Worm (Caenorhabditis elegans) whole organism, late embryonic: ENCODE measurements around the gene Y47D7A.2.

Source experiments
- C08G9.2 ChIP-seq: sonication (generic microtip); optimal IDR thresholded peaks from 2 replicates; lab custom pipeline; 2016; ENCODE audit warnings: mild to moderate bottlenecking, missing genetic modification characterization, moderate library complexity, missing compliant biosample characterization
- ama-1 ChIP-seq: fragments of 150-350 bp; optimal IDR thresholded peaks from 2 replicates; lab custom pipeline; 2014
- ceh-18 ChIP-seq: sonication (generic microtip); optimal IDR thresholded peaks from 2 replicates; lab custom pipeline; 2016; ENCODE audit warnings: missing genetic modification characterization, missing compliant biosample characterization
- ceh-24 ChIP-seq: sonication (generic microtip); optimal IDR thresholded peaks from 2 replicates; lab custom pipeline; 2016; ENCODE audit warnings: mild to moderate bottlenecking, missing genetic modification characterization, missing compliant biosample characterization
- ets-4 ChIP-seq: sonication (generic microtip); optimal IDR thresholded peaks from 2 replicates; lab custom pipeline; 2016; ENCODE audit warnings: missing genetic modification characterization, missing compliant biosample characterization
- fax-1 ChIP-seq: sonication (generic microtip); optimal IDR thresholded peaks from 2 replicates; lab custom pipeline; 2016; ENCODE audit warnings: missing genotype, missing genetic modification characterization, missing compliant biosample characterization
- fkh-10 ChIP-seq: fragments of 150-350 bp; optimal IDR thresholded peaks from 2 replicates; lab custom pipeline; 2014; ENCODE audit warnings: missing biosample characterization, missing genetic modification reagents, missing genetic modification characterization
- hlh-6 ChIP-seq: sonication (generic microtip); optimal IDR thresholded peaks from 2 replicates; lab custom pipeline; 2016; ENCODE audit warnings: missing genotype, missing genetic modification characterization, missing compliant biosample characterization
- lin-11 ChIP-seq: fragments of 200-800 bp; sonication (Bioruptor generic); optimal IDR thresholded peaks from 2 replicates; lab custom pipeline; 2018; ENCODE audit warnings: mild to moderate bottlenecking, missing genetic modification characterization, missing compliant biosample characterization
- nfya-1 ChIP-seq: sonication (generic microtip); optimal IDR thresholded peaks from 2 replicates; lab custom pipeline; 2017; ENCODE audit warnings: missing genetic modification characterization, mild to moderate bottlenecking, missing compliant biosample characterization, antibody characterized with exemption, moderate library complexity
- pag-3 ChIP-seq: sonication (generic microtip); optimal IDR thresholded peaks from 2 replicates; lab custom pipeline; 2016; ENCODE audit warnings: missing compliant biosample characterization, missing genetic modification characterization, borderline replicate concordance
- sox-2 ChIP-seq: fragments of 200-800 bp; sonication (Bioruptor generic); IDR thresholded peaks from 2 replicates; pipeline ENCODE4 v1.3.6; 2022; ENCODE audit warnings: missing genetic modification reagents, missing genetic modification characterization, missing compliant biosample characterization
- sox-4 ChIP-seq: sonication (generic microtip); optimal IDR thresholded peaks from 2 replicates; lab custom pipeline; 2017; ENCODE audit warnings: mild to moderate bottlenecking, missing genetic modification characterization, inconsistent platforms, missing compliant biosample characterization
- unc-55 ChIP-seq: sonication (generic microtip); optimal IDR thresholded peaks from 2 replicates; lab custom pipeline; 2017; ENCODE audit warnings: missing biosample characterization, missing genetic modification reagents, missing genetic modification characterization

ce11 chrV:4384482-4384881 lies 35.6 kb upstream of the Y47D7A.2 start, which contains the start of gene F13A2.2:
- TF ChIP-seq ama-1 (no peak), ets-4 (tag; lab: Kevin White, UChicago) (no peak), ceh-24 (tag; lab: Kevin White, UChicago) (no peak), hlh-6 (no peak), lin-11 (no peak), unc-55 (GFP tag; lab: Kevin White, UChicago) (no peak), fkh-10 (no peak), fax-1 (tag; lab: Kevin White, UChicago) (no peak), sox-4 (tag; lab: Kevin White, UChicago) (no peak), sox-2 (no peak), ceh-18 (tag; lab: Kevin White, UChicago) (no peak), pag-3 (tag; lab: Kevin White, UChicago) (no peak), C08G9.2 (tag; lab: Kevin White, UChicago) (no peak), nfya-1 (no peak)
